Fruit fly (Drosophila melanogaster): ENCODE data around the gene kibra.

- TF ChIP-seq h (optimal IDR thresholded peaks at IDR 0.05): no peak
- no peak for TF ChIP-seq Sin3A (optimal IDR thresholded peaks at IDR 0.05)
- TF ChIP-seq psq (optimal IDR thresholded peaks at IDR 0.05): no peak
- no peak for TF ChIP-seq Myc (optimal IDR thresholded peaks at IDR 0.05)
- no peak for TF ChIP-seq insv (optimal IDR thresholded peaks at IDR 0.05)
- TF ChIP-seq ttk (optimal IDR thresholded peaks at IDR 0.05): no peak
These were observed 4.9 kb upstream of the kibra start for dm6 chr3R:14728713-14729685.

Measured in Kc167 (cell line).